Worm (Caenorhabditis elegans): ENCODE results near the gene vps-50.

vps-50 gene

DNA sequence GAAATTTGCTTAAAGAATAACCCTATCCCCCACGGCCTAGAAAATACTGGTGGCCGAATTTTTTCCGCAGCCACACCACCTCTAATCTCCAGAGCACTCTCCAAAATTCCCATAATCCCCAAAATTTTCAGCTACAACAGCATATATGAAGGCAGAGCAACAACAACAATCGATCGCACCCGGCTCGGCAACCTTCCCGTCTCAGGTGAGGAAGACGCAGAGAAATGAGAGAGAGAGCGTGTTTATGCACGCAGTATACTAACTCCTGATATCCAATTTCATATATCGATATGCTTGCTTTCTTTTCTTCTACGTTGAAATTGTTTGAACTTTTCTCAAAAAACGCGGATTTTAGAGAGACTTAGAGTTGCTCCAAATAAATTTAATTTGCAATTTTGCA lies 37.3 kb downstream of the vps-50 start:
- TF ChIP-seq ceh-34 (tag; optimal IDR thresholded peaks at IDR 0.05) (peak; percentile 87), K02D7.2 (tag; optimal IDR thresholded peaks at IDR 0.05) (no peak), odd-2 (tag; optimal IDR thresholded peaks at IDR 0.05) (no peak), che-1 (tag; optimal IDR thresholded peaks at IDR 0.05) (peak; percentile 15), F13H6.1 (tag; optimal IDR thresholded peaks at IDR 0.05) (no peak), tbx-2 (tag; optimal IDR thresholded peaks at IDR 0.05) (peak; percentile 9), ceh-30 (tag; optimal IDR thresholded peaks at IDR 0.05) (no peak), syd-9 (tag; optimal IDR thresholded peaks at IDR 0.05) (no peak), tbx-7 (tag; optimal IDR thresholded peaks at IDR 0.05) (no peak), elt-4 (tag; optimal IDR thresholded peaks at IDR 0.05) (no peak), ceh-48 (tag; optimal IDR thresholded peaks at IDR 0.05) (peak; percentile 27), ttx-3 (tag; optimal IDR thresholded peaks at IDR 0.05) (no peak)

DNA sequence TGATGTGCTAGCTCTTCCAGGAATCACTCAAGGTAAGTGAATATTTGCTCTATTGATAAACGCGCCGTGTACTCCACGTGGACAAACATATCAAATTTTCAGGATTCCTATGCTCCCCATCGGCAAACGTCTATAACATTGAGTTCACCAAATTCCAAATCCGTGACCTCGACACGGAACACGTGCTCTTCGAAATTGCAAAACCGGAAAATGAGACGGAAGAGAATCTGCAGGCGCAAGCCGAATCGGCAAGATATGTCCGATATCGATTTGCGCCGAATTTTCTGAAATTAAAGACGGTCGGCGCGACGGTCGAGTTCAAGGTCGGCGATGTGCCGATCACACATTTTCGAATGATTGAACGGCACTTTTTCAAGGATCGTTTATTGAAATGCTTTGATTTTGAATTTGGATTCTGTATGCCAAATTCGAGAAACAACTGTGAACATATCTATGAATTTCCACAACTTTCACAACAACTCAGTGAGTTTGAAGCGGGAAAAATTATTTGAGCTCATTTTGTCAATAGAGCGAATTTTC lies 38.8 kb downstream of the vps-50 start:
- TF ChIP-seq dmd-4 (tag; optimal IDR thresholded peaks at IDR 0.05; ENCODE audit: borderline replicate concordance) (no peak), eyg-1 (tag; optimal IDR thresholded peaks at IDR 0.05) (no peak), fkh-10 (GFP tag; optimal IDR thresholded peaks at IDR 0.05) (no peak), fax-1 (tag; optimal IDR thresholded peaks at IDR 0.05) (no peak), unc-55 (GFP tag; optimal IDR thresholded peaks at IDR 0.05) (no peak), sox-2 (GFP tag; IDR thresholded peaks at IDR 0.05) (no peak), tbx-7 (tag; optimal IDR thresholded peaks at IDR 0.05) (no peak)

DNA sequence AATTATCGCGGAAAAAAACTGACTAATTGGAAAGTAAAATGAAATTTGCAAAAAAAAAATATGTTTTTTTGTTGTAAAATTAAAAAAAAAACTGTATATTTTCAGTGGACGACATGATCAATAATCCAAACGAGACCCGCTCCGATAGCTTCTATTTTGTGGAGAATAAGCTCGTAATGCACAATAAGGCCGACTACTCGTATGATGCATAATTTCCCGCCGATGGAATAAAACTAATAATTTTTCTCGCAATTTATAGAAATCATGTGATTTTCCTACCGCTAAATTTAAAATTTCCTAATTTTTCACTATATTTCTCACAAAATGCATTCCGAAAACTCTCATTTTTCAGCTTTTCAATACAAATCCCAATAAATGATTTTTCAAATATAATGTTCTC lies 39.5 kb downstream of the vps-50 start:
- TF ChIP-seq fkh-10 (GFP tag; optimal IDR thresholded peaks at IDR 0.05) (no peak), pat-9 (tag; optimal IDR thresholded peaks at IDR 0.05) (no peak), hlh-13 (GFP tag; optimal IDR thresholded peaks at IDR 0.05) (no peak), unc-42 (tag; optimal IDR thresholded peaks at IDR 0.05) (no peak), eyg-1 (tag; optimal IDR thresholded peaks at IDR 0.05) (no peak), ets-4 (tag; optimal IDR thresholded peaks at IDR 0.05) (no peak), pqm-1 (tag; optimal IDR thresholded peaks at IDR 0.05) (no peak), syd-9 (tag; optimal IDR thresholded peaks at IDR 0.05) (no peak), lim-6 (tag; optimal IDR thresholded peaks at IDR 0.05) (no peak), ceh-2 (tag; optimal IDR thresholded peaks at IDR 0.05) (no peak), rnt-1 (tag; optimal IDR thresholded peaks at IDR 0.05) (no peak), T23F11.4 (GFP tag; optimal IDR thresholded peaks at IDR 0.05) (no peak)

DNA sequence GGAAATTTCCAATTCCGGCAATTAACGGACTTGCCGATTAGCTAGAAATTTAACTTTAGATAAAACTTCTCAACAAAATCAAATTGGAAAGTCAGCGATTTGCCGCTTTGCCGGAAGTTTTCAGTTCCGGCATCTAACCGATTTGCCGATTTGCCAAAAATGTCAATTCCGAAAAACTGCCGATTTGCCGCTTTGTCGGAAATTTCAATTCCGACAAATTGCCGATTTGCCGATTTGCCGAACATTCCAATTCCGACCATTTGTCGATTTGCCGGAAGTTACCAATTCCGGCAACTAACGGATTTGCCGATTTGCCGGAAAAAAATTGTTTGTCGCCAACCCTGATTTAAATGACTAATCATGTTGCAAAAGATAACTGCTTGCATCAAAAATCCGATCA lies 40.2 kb downstream of the vps-50 start:
- TF ChIP-seq unc-86 (tag; optimal IDR thresholded peaks at IDR 0.05), result no peak
- TF ChIP-seq elt-4 (tag; optimal IDR thresholded peaks at IDR 0.05), result no peak

DNA sequence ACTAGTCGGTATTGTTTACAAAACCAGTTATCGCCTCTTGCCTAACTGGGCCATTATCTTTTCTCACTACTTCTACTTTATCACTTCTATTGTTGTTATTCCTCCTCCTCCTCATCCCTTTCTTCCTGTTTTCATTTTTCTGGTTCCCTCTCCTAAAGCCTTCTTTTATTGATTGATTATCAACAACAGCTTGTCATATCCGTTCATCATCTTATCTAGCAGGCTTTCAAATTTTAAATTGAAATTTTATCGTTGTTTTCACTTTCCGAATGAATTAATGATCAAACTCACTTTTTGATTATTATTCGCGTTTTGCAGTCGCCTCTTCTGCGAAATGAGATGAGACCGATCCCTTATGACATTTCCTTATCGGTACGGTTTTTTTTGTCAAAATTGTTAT lies 42.2 kb downstream of the vps-50 start, which contains the start of gene cut-6:
Gene cut-6, plus strand, starts transcription at position 301 of the 400 bp plus-strand sequence.
- TF ChIP-seq C38D4.7 (GFP tag; optimal IDR thresholded peaks at IDR 0.05) (no peak), fax-1 (tag; optimal IDR thresholded peaks at IDR 0.05) (no peak), ttx-3 (tag; optimal IDR thresholded peaks at IDR 0.05) (no peak), syd-9 (tag; optimal IDR thresholded peaks at IDR 0.05) (no peak)

DNA sequence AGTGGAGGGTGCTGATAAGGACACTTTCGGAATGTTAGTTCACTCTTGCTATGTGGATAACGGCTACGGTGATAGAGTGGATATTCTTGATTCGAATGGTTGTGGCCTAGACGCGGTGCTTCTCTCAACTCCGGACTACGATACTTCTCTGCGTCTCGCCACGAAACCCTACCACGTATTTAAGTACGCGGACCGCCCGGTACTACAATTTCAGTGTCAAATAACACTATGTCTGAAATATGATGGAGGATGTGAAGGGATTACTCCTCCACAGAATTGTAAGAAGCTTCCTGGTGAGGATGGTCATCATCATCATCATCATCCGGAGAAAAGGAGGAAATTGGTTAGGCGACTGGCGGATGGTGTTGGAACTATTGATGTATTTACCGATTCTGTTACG lies 46.0 kb downstream of the vps-50 start:
- no peak for TF ChIP-seq ref-2 (tag; optimal IDR thresholded peaks at IDR 0.05)
- TF ChIP-seq npax-4 (tag; optimal IDR thresholded peaks at IDR 0.05), result no peak

DNA sequence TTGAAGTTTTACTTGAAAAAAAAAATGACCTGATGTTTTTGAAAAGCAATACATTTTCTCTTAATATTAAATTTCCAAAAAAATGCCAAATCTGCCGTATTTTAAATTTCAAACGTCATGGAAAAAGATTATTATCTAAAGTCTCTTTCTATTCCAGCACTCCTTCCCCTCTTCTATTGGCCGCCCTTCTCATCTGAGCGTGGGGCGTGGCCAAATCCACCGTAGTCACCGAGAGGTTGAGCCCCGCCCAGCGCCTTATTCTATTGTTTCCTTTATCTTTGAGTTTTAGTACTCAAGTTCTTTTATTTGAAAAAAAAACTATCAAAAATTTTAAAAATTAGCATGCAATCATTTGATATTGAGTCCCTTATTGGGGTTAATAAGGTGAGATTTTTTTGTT lies 51.1 kb downstream of the vps-50 start, which contains the start of gene vab-7:
Gene vab-7, plus strand, starts transcription at position 301 of the 400 bp plus-strand sequence.
- TF ChIP-seq fkh-10 (GFP tag; optimal IDR thresholded peaks at IDR 0.05) (no peak), gmeb-2 (tag; optimal IDR thresholded peaks at IDR 0.05) (no peak), F13H6.1 (tag; optimal IDR thresholded peaks at IDR 0.05) (no peak), hlh-30 (tag; optimal IDR thresholded peaks at IDR 0.05; ENCODE audit: insufficient read depth) (no peak), pha-4 (tag; optimal IDR thresholded peaks at IDR 0.05) (no peak), dmd-4 (tag; optimal IDR thresholded peaks at IDR 0.05; ENCODE audit: borderline replicate concordance) (no peak), nfya-1 (tag; optimal IDR thresholded peaks at IDR 0.05) (no peak), pros-1 (tag; optimal IDR thresholded peaks at IDR 0.05) (no peak)

Measured in whole organism, late embryonic.